Fruit fly (Drosophila melanogaster) whole organism, embryonic: Measurements from ENCODE around the gene Shal.
A peak's percentile ranks its signal among the peaks of the same experiment; 100 is the strongest.

Experiments used
- Antp ChIP-seq: fragments of 200-800 bp; sonication (Bioruptor generic); optimal IDR thresholded peaks from 3 replicates; lab custom pipeline; 2016; ENCODE audit warnings: missing biosample characterization, missing genetic modification characterization
- Atf6 ChIP-seq: fragments of 200-800 bp; sonication (Bioruptor generic); IDR thresholded peaks from 2 replicates; pipeline ENCODE4 v1.3.6; 2022; ENCODE audit warnings: missing biosample characterization, missing genetic modification characterization
- BEAF-32 ChIP-seq: fragments of 200-800 bp; sonication (Bioruptor generic); optimal IDR thresholded peaks from 3 replicates; lab custom pipeline; 2017; ENCODE audit warnings: missing biosample characterization, missing genetic modification characterization, mild to moderate bottlenecking, moderate library complexity, missing genetic modification reagents
- CG10267 ChIP-seq: fragments of 200-800 bp; sonication (Bioruptor generic); optimal IDR thresholded peaks from 2 replicates; lab custom pipeline; 2018; ENCODE audit warnings: missing biosample characterization, mild to moderate bottlenecking, missing genetic modification characterization, moderate library complexity
- CG11695 ChIP-seq: fragments of 200-800 bp; sonication (Bioruptor generic); IDR thresholded peaks from 3 replicates; pipeline ENCODE4 v1.3.6; 2022; ENCODE audit warnings: missing biosample characterization, missing genetic modification characterization
- CG12299 ChIP-seq: fragments of 200-800 bp; sonication (Bioruptor generic); optimal IDR thresholded peaks from 2 replicates; lab custom pipeline; 2018; ENCODE audit warnings: missing biosample characterization, mild to moderate bottlenecking, missing genetic modification characterization
- CG14667 ChIP-seq: fragments of 200-800 bp; sonication (Bioruptor generic); IDR thresholded peaks from 2 replicates; pipeline ENCODE4 v1.3.6; 2022; ENCODE audit warnings: missing biosample characterization, missing genetic modification characterization
- CG16779 ChIP-seq: fragments of 200-800 bp; sonication (Bioruptor generic); IDR thresholded peaks from 2 replicates; pipeline ENCODE4 v1.3.6; 2022; ENCODE audit warnings: missing biosample characterization, missing genetic modification characterization
- CG17359 ChIP-seq: fragments of 200-800 bp; sonication (Bioruptor generic); optimal IDR thresholded peaks from 3 replicates; lab custom pipeline; 2018; ENCODE audit warnings: missing biosample characterization, mild to moderate bottlenecking, missing genetic modification characterization, moderate library complexity
- CG2120 ChIP-seq: fragments of 200-800 bp; sonication (Bioruptor generic); optimal IDR thresholded peaks from 3 replicates; lab custom pipeline; 2016; ENCODE audit warnings: missing biosample characterization, missing genetic modification characterization
- CG2199 ChIP-seq: fragments of 200-800 bp; sonication (Bioruptor generic); IDR thresholded peaks from 3 replicates; pipeline ENCODE4 v1.3.6; 2022; ENCODE audit warnings: missing biosample characterization, missing genetic modification characterization
- CG2712 ChIP-seq: fragments of 200-800 bp; optimal IDR thresholded peaks from 3 replicates; lab custom pipeline; 2019; ENCODE audit warnings: missing biosample characterization, mild to moderate bottlenecking, missing genetic modification characterization, moderate library complexity
- CG34422 ChIP-seq: fragments of 200-800 bp; sonication (Bioruptor generic); IDR thresholded peaks from 3 replicates; pipeline ENCODE4 v1.3.6; 2022; ENCODE audit warnings: missing biosample characterization, missing genetic modification characterization
- CG3726 ChIP-seq: fragments of 200-800 bp; sonication (Bioruptor generic); IDR thresholded peaks from 3 replicates; pipeline ENCODE4, ENCODE4 v1.3.6; 2022; ENCODE audit warnings: missing biosample characterization, missing genetic modification characterization
- CG6272 ChIP-seq: fragments of 200-800 bp; sonication (Bioruptor generic); IDR thresholded peaks from 2 replicates; pipeline ENCODE4 v1.3.6; 2022; ENCODE audit warnings: missing biosample characterization, missing genetic modification characterization
- CG6813 ChIP-seq: fragments of 200-800 bp; sonication (Bioruptor generic); optimal IDR thresholded peaks from 2 replicates; lab custom pipeline; 2017; ENCODE audit warnings: missing biosample characterization, missing genetic modification characterization, mild to moderate bottlenecking, moderate library complexity, missing genetic modification reagents
- CG8924 ChIP-seq: fragments of 200-800 bp; optimal IDR thresholded peaks from 3 replicates; lab custom pipeline; 2019; ENCODE audit warnings: missing biosample characterization, mild to moderate bottlenecking, missing genetic modification characterization, moderate library complexity
- D ChIP-seq, 2 experiments: fragments of 200-800 bp in 1 of 2; fragments of >200 bp in 1 of 2; sonication (Bioruptor generic) in 1 of 2; optimal IDR thresholded peaks; 2 replicates in 1 of 2; 3 replicates in 1 of 2; lab custom pipeline; 2017; ENCODE audit warnings: mild to moderate bottlenecking in 1 of 2, missing biosample characterization in 1 of 2, missing genetic modification characterization in 1 of 2, missing genetic modification reagents in 1 of 2
- D19B ChIP-seq: fragments of 200-800 bp; sonication (Bioruptor generic); optimal IDR thresholded peaks from 2 replicates; lab custom pipeline; 2017; ENCODE audit warnings: missing biosample characterization, mild to moderate bottlenecking, missing genetic modification characterization
- Doc3 ChIP-seq: fragments of 200-800 bp; sonication (Bioruptor generic); IDR thresholded peaks from 3 replicates; pipeline ENCODE4 v1.3.6; 2022; ENCODE audit warnings: missing biosample characterization, missing genetic modification characterization; ENCODE audit not compliant: partially characterized antibody
- ERR ChIP-seq: fragments of 200-800 bp; sonication (Bioruptor generic); optimal IDR thresholded peaks from 2 replicates; lab custom pipeline; 2016; ENCODE audit warnings: missing biosample characterization, missing genetic modification characterization
- H15 ChIP-seq: fragments of 200-800 bp; sonication (Bioruptor generic); IDR thresholded peaks from 3 replicates; pipeline ENCODE4 v1.3.6; 2022; ENCODE audit warnings: missing biosample characterization, missing genetic modification characterization
- Hr3 ChIP-seq: fragments of 200-800 bp; sonication (Bioruptor generic); optimal IDR thresholded peaks from 3 replicates; lab custom pipeline; 2016; ENCODE audit warnings: missing biosample characterization, missing genetic modification characterization
- Lhr ChIP-seq: fragments of 200-800 bp; sonication (Bioruptor generic); optimal IDR thresholded peaks from 3 replicates; lab custom pipeline; 2017; ENCODE audit warnings: mild to moderate bottlenecking, missing biosample characterization, missing genetic modification reagents, missing genetic modification characterization
- Nf-YC ChIP-seq: fragments of 200-800 bp; optimal IDR thresholded peaks from 3 replicates; lab custom pipeline; 2019; ENCODE audit warnings: missing biosample characterization, mild to moderate bottlenecking, missing genetic modification characterization, moderate library complexity
- Oaz ChIP-seq: fragments of 200-800 bp; sonication (Bioruptor generic); IDR thresholded peaks from 2 replicates; pipeline ENCODE4 v1.3.6; 2022; ENCODE audit warnings: missing biosample characterization, missing genetic modification characterization
- Poxn ChIP-seq: fragments of 200-800 bp; sonication (Bioruptor generic); IDR thresholded peaks from 2 replicates; pipeline ENCODE4 v1.3.6; 2022; ENCODE audit warnings: missing biosample characterization, missing genetic modification characterization
- Ravus ChIP-seq: fragments of 200-800 bp; sonication (Bioruptor generic); IDR thresholded peaks from 2 replicates; pipeline ENCODE4 v1.3.6; 2022; ENCODE audit warnings: missing biosample characterization, missing genetic modification characterization
- Scr ChIP-seq: fragments of 200-800 bp; sonication (Bioruptor generic); IDR thresholded peaks from 2 replicates; pipeline ENCODE4 v1.3.6; 2022; ENCODE audit warnings: missing biosample characterization, missing genetic modification characterization; ENCODE audit not compliant: partially characterized antibody
- Side ChIP-seq: fragments of 200-800 bp; sonication (Bioruptor generic); optimal IDR thresholded peaks from 2 replicates; lab custom pipeline; 2016; ENCODE audit warnings: missing biosample characterization, missing genetic modification characterization
- Six4 ChIP-seq: fragments of 200-800 bp; sonication (Bioruptor generic); optimal IDR thresholded peaks from 2 replicates; lab custom pipeline; 2016; ENCODE audit warnings: missing biosample characterization, missing genetic modification characterization
- Stat92E ChIP-seq, 3 experiments: fragments of >200 bp in 2 of 3; fragments of 200-800 bp in 1 of 3; sonication (Bioruptor generic) in 1 of 3; optimal IDR thresholded peaks; 2 replicates each; lab custom pipeline; 2017 to 2019; ENCODE audit warnings: missing biosample characterization in 3 of 3, missing genetic modification characterization in 3 of 3, mild to moderate bottlenecking in 1 of 3, moderate library complexity in 1 of 3
- abd-A ChIP-seq: fragments of 200-800 bp; sonication (Bioruptor generic); optimal IDR thresholded peaks from 3 replicates; lab custom pipeline; 2019; ENCODE audit warnings: missing biosample characterization, mild to moderate bottlenecking, missing genetic modification characterization, moderate library complexity
- bbx ChIP-seq: fragments of 200-800 bp; sonication (Bioruptor generic); IDR thresholded peaks from 2 replicates; pipeline ENCODE4 v1.3.6; 2022; ENCODE audit warnings: missing biosample characterization, missing genetic modification characterization; ENCODE audit not compliant: partially characterized antibody
- cato ChIP-seq: fragments of 200-800 bp; sonication (Bioruptor generic); optimal IDR thresholded peaks from 2 replicates; lab custom pipeline; 2016; ENCODE audit warnings: missing biosample characterization, missing genetic modification characterization, borderline replicate concordance
- chif ChIP-seq, 2 experiments: fragments of 200-800 bp; sonication (Bioruptor generic); optimal IDR thresholded peaks; 3 replicates each; lab custom pipeline; 2016; ENCODE audit warnings: missing biosample characterization in 2 of 2, missing genetic modification characterization in 2 of 2
- dan ChIP-seq: fragments of 200-800 bp; sonication (Bioruptor generic); IDR thresholded peaks from 2 replicates; pipeline ENCODE4 v1.3.6; 2022; ENCODE audit warnings: missing biosample characterization, missing genetic modification characterization
- dysf ChIP-seq: fragments of 200-800 bp; sonication (Bioruptor generic); IDR thresholded peaks from 3 replicates; pipeline ENCODE4 v1.3.6; 2022; ENCODE audit warnings: missing biosample characterization, missing genetic modification characterization
- eyg ChIP-seq: fragments of 200-800 bp; sonication (Bioruptor generic); optimal IDR thresholded peaks from 3 replicates; lab custom pipeline; 2016; ENCODE audit warnings: missing biosample characterization, missing genetic modification characterization
- fru ChIP-seq: fragments of >200 bp; optimal IDR thresholded peaks from 2 replicates; lab custom pipeline; 2017
- gcm2 ChIP-seq: fragments of 200-800 bp; sonication (Bioruptor generic); optimal IDR thresholded peaks from 2 replicates; lab custom pipeline; 2016; ENCODE audit warnings: missing biosample characterization, missing genetic modification characterization
- jigr1 ChIP-seq: fragments of 200-800 bp; sonication (Bioruptor generic); IDR thresholded peaks from 3 replicates; pipeline ENCODE4 v1.3.6; 2022; ENCODE audit warnings: missing biosample characterization, missing genetic modification characterization
- klu ChIP-seq: fragments of 200-800 bp; sonication (Bioruptor generic); IDR thresholded peaks from 2 replicates; pipeline ENCODE4 v1.3.6; 2022; ENCODE audit warnings: missing biosample characterization, missing genetic modification characterization
- lbe ChIP-seq: fragments of 200-800 bp; sonication (Bioruptor generic); optimal IDR thresholded peaks from 2 replicates; lab custom pipeline; 2016; ENCODE audit warnings: missing biosample characterization, mild to moderate bottlenecking, missing genetic modification characterization
- odd ChIP-seq: fragments of 200-800 bp; sonication (Bioruptor generic); optimal IDR thresholded peaks from 2 replicates; lab custom pipeline; 2017; ENCODE audit warnings: missing biosample characterization, mild to moderate bottlenecking, missing genetic modification characterization
- p53 ChIP-seq: fragments of 200-800 bp; sonication (Bioruptor generic); optimal IDR thresholded peaks from 2 replicates; lab custom pipeline; 2016; ENCODE audit warnings: missing biosample characterization, missing genetic modification characterization
- pfk ChIP-seq: fragments of 200-800 bp; sonication (Bioruptor generic); optimal IDR thresholded peaks from 2 replicates; lab custom pipeline; 2018; ENCODE audit warnings: missing biosample characterization, mild to moderate bottlenecking, missing genetic modification characterization, moderate library complexity
- seq ChIP-seq: fragments of 200-800 bp; sonication (Bioruptor generic); IDR thresholded peaks from 2 replicates; pipeline ENCODE4 v1.3.6; 2022; ENCODE audit warnings: missing biosample characterization, missing genetic modification characterization
- slbo ChIP-seq: fragments of 200-800 bp; sonication (Bioruptor generic); IDR thresholded peaks from 2 replicates; pipeline ENCODE4 v1.3.6; 2022; ENCODE audit warnings: missing biosample characterization, missing genetic modification characterization
- sob ChIP-seq: fragments of 200-800 bp; sonication (Bioruptor generic); IDR thresholded peaks from 2 replicates; pipeline ENCODE4 v1.3.6; 2022; ENCODE audit warnings: missing biosample characterization, missing genetic modification characterization
- trh ChIP-seq: fragments of 200-800 bp; sonication (Bioruptor generic); optimal IDR thresholded peaks from 2 replicates; lab custom pipeline; 2016; ENCODE audit warnings: missing biosample characterization, missing genetic modification characterization

Gene Shal

DNA sequence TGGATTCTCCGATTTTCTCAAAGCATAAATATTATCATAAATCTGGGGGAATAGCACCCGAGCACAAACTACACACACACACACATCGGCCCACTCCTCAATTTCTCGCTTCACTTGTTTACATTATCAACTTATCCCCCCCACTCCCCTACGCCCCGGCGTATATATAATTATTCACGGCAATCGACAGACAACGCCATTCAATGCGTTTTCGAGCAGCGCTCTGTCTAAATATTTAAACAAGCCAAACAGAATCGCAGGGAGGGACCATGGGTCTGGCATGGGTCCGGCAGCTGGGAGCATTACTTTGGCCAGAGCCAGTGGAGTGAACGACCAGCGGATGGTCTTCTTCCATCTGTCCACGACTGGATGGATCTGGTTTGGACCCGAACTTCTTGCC, 8.7 kb downstream of the Shal start (continued):
- TF ChIP-seq jigr1 (GFP tag; lab: Robert Waterston, UW) = no peak
- peak; percentile 18 for TF ChIP-seq Lhr (GFP tag; lab: Kevin White, UChicago)
- TF ChIP-seq Scr = no peak
- TF ChIP-seq H15 (GFP tag; lab: Robert Waterston, UW) = peak; percentile 50; the same call in 2 of the 3 replicates
- TF ChIP-seq Doc3 (GFP tag; lab: Robert Waterston, UW) = no peak
- TF ChIP-seq CG10267 (tag; lab: Kevin White, UChicago) = no peak
- TF ChIP-seq pfk (GFP tag; lab: Kevin White, UChicago) = no peak
- peak; percentile 65 for TF ChIP-seq odd (GFP tag; lab: Kevin White, UChicago)
- TF ChIP-seq trh = no peak
- TF ChIP-seq CG8924 (tag; lab: Kevin White, UChicago) = peak; percentile 21
- TF ChIP-seq Hr3 (GFP tag; lab: Kevin White, UChicago) = no peak
- no peak for TF ChIP-seq D19B (GFP tag; lab: Kevin White, UChicago)
- TF ChIP-seq dan (GFP tag; lab: Robert Waterston, UW) = no peak
- TF ChIP-seq CG12299 (tag; lab: Kevin White, UChicago) = peak; percentile 16
- TF ChIP-seq Side (GFP tag; lab: Kevin White, UChicago) = peak; percentile 56
- no peak for TF ChIP-seq D (optimal IDR thresholded peaks at IDR 0.05; lab: Kevin White, UChicago)
- peak; percentile 61 for TF ChIP-seq D (GFP tag; optimal IDR thresholded peaks at IDR 0.05; lab: Kevin White, UChicago)
- peak; percentile 13 for TF ChIP-seq Antp
- no peak for TF ChIP-seq lbe
- TF ChIP-seq cato (GFP tag; lab: Kevin White, UChicago) = no peak
- no peak for TF ChIP-seq ERR
- no peak for TF ChIP-seq gcm2 (GFP tag; lab: Kevin White, UChicago)
- TF ChIP-seq dysf (GFP tag; lab: Robert Waterston, UW) = no peak
- TF ChIP-seq CG3726 (GFP tag; lab: Robert Waterston, UW) = no peak
- no peak for TF ChIP-seq p53 (GFP tag; lab: Kevin White, UChicago)
- 0 out of 3 replicates have a peak, but pooled peaks have one; percentile 38 for TF ChIP-seq CG11695 (GFP tag; lab: Robert Waterston, UW)
- no peak for TF ChIP-seq slbo (GFP tag; lab: Robert Waterston, UW)
- no peak for TF ChIP-seq fru
- no peak for TF ChIP-seq Nf-YC (tag; lab: Kevin White, UChicago)
- no peak for TF ChIP-seq Poxn (GFP tag; lab: Robert Waterston, UW)
- no peak for TF ChIP-seq CG14667 (GFP tag; lab: Robert Waterston, UW)
- TF ChIP-seq klu = no peak
- no peak for TF ChIP-seq Ravus
- peak; percentile 4 to 25 for TF ChIP-seq chif (GFP tag; optimal IDR thresholded peaks at IDR 0.05; lab: Kevin White, UChicago)
- no peak for TF ChIP-seq CG16779 (GFP tag; lab: Robert Waterston, UW)
- TF ChIP-seq Atf6 = no peak
- TF ChIP-seq CG17359 (tag; lab: Kevin White, UChicago) = peak; percentile 36
- TF ChIP-seq sob (GFP tag; lab: Robert Waterston, UW) = 0 out of 2 replicates have a peak, but pooled peaks have one; percentile 28
- TF ChIP-seq Six4 = no peak
- TF ChIP-seq CG6272 (GFP tag; lab: Robert Waterston, UW) = no peak
- no peak for TF ChIP-seq Oaz
- TF ChIP-seq Stat92E (GFP tag; optimal IDR thresholded peaks at IDR 0.05; lab: Kevin White, UChicago) = peak in 1 of 3 experiments; percentile 11
- TF ChIP-seq bbx (GFP tag; lab: Robert Waterston, UW) = no peak
- TF ChIP-seq CG2120 = no peak
- TF ChIP-seq CG2712 (tag; lab: Kevin White, UChicago) = peak; percentile 38
- TF ChIP-seq BEAF-32 (GFP tag; lab: Kevin White, UChicago) = no peak
- peak; percentile 90 for TF ChIP-seq abd-A (tag; lab: Kevin White, UChicago)
- 0 out of 3 replicates have a peak, but pooled peaks have one; percentile 76 for TF ChIP-seq CG2199
- peak; percentile 62 for TF ChIP-seq CG6813
- peak; percentile 35 for TF ChIP-seq eyg (GFP tag; lab: Kevin White, UChicago)
- TF ChIP-seq seq (GFP tag; lab: Robert Waterston, UW) = no peak
- no peak for TF ChIP-seq CG34422 (GFP tag; lab: Robert Waterston, UW)
